Worm (Caenorhabditis elegans): Measurements from ENCODE around the gene bpl-1.

DNA sequence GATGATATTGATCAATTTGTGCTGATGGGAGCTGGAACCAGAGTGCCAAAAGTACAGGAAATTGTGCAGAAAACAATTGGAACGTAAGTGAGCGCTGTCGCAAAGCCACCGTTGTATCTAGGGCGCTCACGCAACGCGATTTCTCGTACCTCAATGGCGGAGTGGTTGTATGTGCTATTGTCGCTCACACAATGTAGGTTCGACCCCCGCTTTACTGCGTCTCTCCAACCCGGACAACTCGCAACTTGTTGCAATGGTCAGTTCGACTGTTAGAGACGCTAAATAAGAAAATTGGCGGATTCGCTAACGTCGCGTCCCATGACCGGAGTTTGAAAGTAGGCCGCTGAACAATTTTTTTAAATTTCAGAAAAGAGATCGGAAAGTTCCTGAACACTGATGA is 25.5 kb upstream of the bpl-1 start:
- TF ChIP-seq ztf-4 (tag; optimal IDR thresholded peaks at IDR 0.05), result no peak
- no peak for TF ChIP-seq nhr-77 (tag; optimal IDR thresholded peaks at IDR 0.05)
- TF ChIP-seq mml-1 (tag; optimal IDR thresholded peaks at IDR 0.05), result no peak
- no peak for TF ChIP-seq snpc-4 (tag; optimal IDR thresholded peaks at IDR 0.05)
- no peak for TF ChIP-seq nhr-76 (tag; optimal IDR thresholded peaks at IDR 0.05)

All from whole organism, L3 larva.